Fruit fly (Drosophila melanogaster): ENCODE results near the gene Hers.

The Hers gene

DNA sequence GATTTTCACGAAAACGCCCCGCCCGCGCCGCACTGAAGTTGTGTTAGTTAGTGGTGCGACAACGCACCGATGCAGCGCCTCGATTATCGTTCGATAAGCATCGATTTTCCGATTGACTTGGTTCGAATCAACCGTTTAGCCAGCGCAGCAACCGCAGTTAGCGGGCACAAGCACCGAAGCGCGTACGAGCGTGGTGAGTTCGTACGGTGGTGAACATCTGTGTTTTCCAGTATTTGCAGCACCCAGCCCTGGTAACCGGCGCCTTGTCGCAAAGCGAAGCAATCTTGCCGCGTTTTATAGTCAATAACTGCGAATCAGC, 14.0 kb upstream of the Hers start, which contains the start of the genes pico and Nup205:
pico (minus strand) TSS at position 71 of the 319 bp plus-strand sequence.
Nup205 (plus strand) TSS at position 226 of the 319 bp plus-strand sequence.
- TF ChIP-seq Rel (GFP tag; optimal IDR thresholded peaks at IDR 0.05), result no peak
- peak; percentile 41 for TF ChIP-seq Rel (tag; optimal IDR thresholded peaks at IDR 0.05)
- TF ChIP-seq sv (GFP tag; optimal IDR thresholded peaks at IDR 0.05), result peak; percentile 5
- peak; percentile 86 for TF ChIP-seq Myc (optimal IDR thresholded peaks at IDR 0.05)
- no peak for TF ChIP-seq sage (GFP tag; optimal IDR thresholded peaks at IDR 0.05)
- peak; percentile 10 for TF ChIP-seq Sp1 (GFP tag; optimal IDR thresholded peaks at IDR 0.05)

DNA sequence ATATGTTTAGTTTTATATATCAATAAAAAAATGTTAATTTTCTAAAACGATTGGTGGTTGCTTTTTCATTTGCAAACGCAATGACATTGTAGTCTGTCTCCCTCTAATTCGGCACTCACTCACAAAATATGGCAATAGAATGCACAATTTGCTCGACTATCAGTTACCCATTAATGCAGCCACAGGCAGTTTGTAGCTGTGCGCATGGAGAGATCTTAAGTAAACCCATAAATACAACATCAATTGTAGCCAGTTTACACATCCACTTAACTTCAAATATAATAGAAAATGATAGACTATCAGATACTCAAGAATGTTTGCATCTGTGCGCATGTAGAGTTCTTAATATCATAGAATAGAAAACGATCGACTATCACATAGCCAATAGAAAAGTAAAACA, 6.6 kb upstream of the Hers start:
- TF ChIP-seq CG32264 (GFP tag; optimal IDR thresholded peaks at IDR 0.05), result no peak
- no peak for TF ChIP-seq dsf (GFP tag; optimal IDR thresholded peaks at IDR 0.05; ENCODE audit: borderline replicate concordance)
- TF ChIP-seq foxo (GFP tag; optimal IDR thresholded peaks at IDR 0.05), result no peak
- no peak for TF ChIP-seq usp (GFP tag; optimal IDR thresholded peaks at IDR 0.05)
- no peak for TF ChIP-seq Jra (GFP tag; optimal IDR thresholded peaks at IDR 0.05)
- TF ChIP-seq fru (GFP tag; optimal IDR thresholded peaks at IDR 0.05), result no peak
- TF ChIP-seq Hr83 (GFP tag; optimal IDR thresholded peaks at IDR 0.05; ENCODE audit: poor library complexity, severe bottlenecking), result no peak
- no peak for TF ChIP-seq rgr (GFP tag; optimal IDR thresholded peaks at IDR 0.05)
- TF ChIP-seq Mio (GFP tag; optimal IDR thresholded peaks at IDR 0.05), result no peak
- TF ChIP-seq ey (GFP tag; optimal IDR thresholded peaks at IDR 0.05), result no peak
- TF ChIP-seq Vsx2 (GFP tag; optimal IDR thresholded peaks at IDR 0.05; ENCODE audit: partially characterized antibody), result no peak
- no peak for TF ChIP-seq h (GFP tag; optimal IDR thresholded peaks at IDR 0.05)
- TF ChIP-seq Abd-B (GFP tag; optimal IDR thresholded peaks at IDR 0.05), result no peak
- TF ChIP-seq Hr78 (GFP tag; optimal IDR thresholded peaks at IDR 0.05), result no peak
- TF ChIP-seq br (GFP tag; optimal IDR thresholded peaks at IDR 0.05), result no peak
- no peak for TF ChIP-seq sage (GFP tag; optimal IDR thresholded peaks at IDR 0.05)
- no peak for TF ChIP-seq GATAd (GFP tag; optimal IDR thresholded peaks at IDR 0.05)
- no peak for TF ChIP-seq dmrt93B (GFP tag; optimal IDR thresholded peaks at IDR 0.05)
- no peak for TF ChIP-seq Myc (optimal IDR thresholded peaks at IDR 0.05)

DNA sequence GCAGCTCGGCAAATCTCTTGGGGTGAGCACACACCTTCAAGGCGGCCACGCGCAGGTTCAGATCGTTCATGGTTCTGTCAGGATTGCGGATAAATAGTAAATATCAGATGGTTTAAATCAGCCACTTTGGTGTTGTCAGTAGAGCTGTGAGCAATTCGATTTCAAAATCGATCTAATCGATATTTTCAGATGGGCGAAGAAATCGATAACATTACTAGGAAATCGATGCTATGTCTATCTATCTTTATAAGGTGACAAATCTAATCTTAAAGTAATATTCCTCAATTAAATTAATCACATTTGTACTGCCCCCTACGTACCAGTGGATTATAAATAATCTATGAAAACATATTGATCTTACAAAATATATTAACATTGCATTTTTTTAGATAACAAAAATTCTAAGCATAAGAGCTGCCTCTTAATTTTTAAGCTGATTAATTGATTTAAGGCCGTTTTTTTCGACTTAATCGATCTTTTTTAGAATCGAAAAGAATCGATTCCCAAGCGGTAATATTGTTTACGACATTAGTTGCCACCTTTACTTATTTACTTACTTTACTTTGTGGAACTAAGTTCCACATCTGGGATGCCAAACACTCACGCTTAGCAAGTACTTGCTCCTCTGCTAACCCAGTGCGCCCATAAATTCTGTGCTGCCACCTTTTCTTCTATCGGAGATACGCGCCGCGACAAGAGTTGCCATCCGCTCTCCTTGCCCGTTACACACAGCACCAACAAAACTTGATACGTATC, 379 bp upstream of the Hers start, which contains the start of gene THADA:
THADA (minus strand) TSS at position 136 of the 756 bp plus-strand sequence.
- no peak for TF ChIP-seq Mio (GFP tag; optimal IDR thresholded peaks at IDR 0.05)
- no peak for TF ChIP-seq dsf (GFP tag; optimal IDR thresholded peaks at IDR 0.05; ENCODE audit: borderline replicate concordance)
- peak; percentile 86 for TF ChIP-seq Hr83 (GFP tag; optimal IDR thresholded peaks at IDR 0.05; ENCODE audit: poor library complexity, severe bottlenecking)
- TF ChIP-seq psq (GFP tag; optimal IDR thresholded peaks at IDR 0.05), result peak; percentile 6
- TF ChIP-seq fru (GFP tag; optimal IDR thresholded peaks at IDR 0.05), result peak; percentile 65
- TF ChIP-seq sage (GFP tag; optimal IDR thresholded peaks at IDR 0.05), result no peak
- peak; percentile 62 for TF ChIP-seq Myc (optimal IDR thresholded peaks at IDR 0.05)
- TF ChIP-seq sv (GFP tag; optimal IDR thresholded peaks at IDR 0.05), result peak; percentile 27
- TF ChIP-seq foxo (GFP tag; optimal IDR thresholded peaks at IDR 0.05), result peak in 1 of 2 experiments; percentile 11

DNA sequence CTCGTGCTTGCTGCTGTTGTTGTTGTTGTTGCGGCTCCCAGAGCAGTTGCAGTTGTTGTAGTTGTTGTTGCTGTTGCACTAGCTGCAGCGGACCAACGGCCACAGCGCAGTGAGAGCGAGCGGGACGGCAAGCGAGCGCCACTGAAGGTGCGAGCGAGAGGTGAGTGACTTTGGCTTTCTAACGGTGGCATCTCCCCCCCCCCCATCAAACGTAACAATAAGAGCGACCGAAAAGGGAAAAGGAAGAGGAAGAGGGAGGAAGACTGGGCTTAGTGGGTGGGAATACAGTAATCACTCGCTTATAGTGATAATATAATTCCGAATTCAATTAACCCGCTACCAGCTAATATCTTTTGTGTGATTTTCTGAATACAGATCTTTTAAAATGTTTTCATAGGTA, 1.1 kb downstream of the Hers start:
- TF ChIP-seq sv (GFP tag; optimal IDR thresholded peaks at IDR 0.05) (no peak), usp (GFP tag; optimal IDR thresholded peaks at IDR 0.05) (no peak), Dfd (GFP tag; optimal IDR thresholded peaks at IDR 0.05) (no peak), h (GFP tag; optimal IDR thresholded peaks at IDR 0.05) (no peak), Vsx2 (GFP tag; optimal IDR thresholded peaks at IDR 0.05; ENCODE audit: partially characterized antibody) (no peak), foxo (GFP tag; optimal IDR thresholded peaks at IDR 0.05) (no peak), rgr (GFP tag; optimal IDR thresholded peaks at IDR 0.05) (no peak), dmrt93B (GFP tag; optimal IDR thresholded peaks at IDR 0.05) (no peak), CrebA (GFP tag; optimal IDR thresholded peaks at IDR 0.05; ENCODE audit: borderline replicate concordance) (no peak), CG32264 (GFP tag; optimal IDR thresholded peaks at IDR 0.05) (no peak), GATAd (GFP tag; optimal IDR thresholded peaks at IDR 0.05) (no peak), dsf (GFP tag; optimal IDR thresholded peaks at IDR 0.05; ENCODE audit: borderline replicate concordance) (no peak), Sp1 (GFP tag; optimal IDR thresholded peaks at IDR 0.05) (no peak)

DNA sequence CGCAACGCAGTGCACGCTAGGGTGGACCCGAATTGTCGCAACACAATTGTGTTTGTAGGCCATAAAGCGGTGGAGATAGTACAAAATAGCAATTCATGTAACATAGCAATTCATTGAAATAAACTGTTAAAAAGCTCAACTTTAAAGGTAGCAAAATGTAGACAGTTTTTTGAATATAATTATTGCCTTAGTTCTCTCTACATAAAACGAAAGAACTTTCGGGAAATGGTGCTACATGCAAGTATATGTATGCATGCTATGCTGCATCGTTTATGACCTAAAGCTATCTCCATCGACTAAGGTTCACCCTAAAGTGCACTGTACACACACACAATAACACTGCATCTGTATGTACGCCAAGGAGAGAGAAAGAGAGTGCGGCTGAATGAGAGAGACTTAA, 9.1 kb downstream of the Hers start:
- TF ChIP-seq pan (optimal IDR thresholded peaks at IDR 0.05) (no peak), GATAd (GFP tag; optimal IDR thresholded peaks at IDR 0.05) (no peak), dsf (GFP tag; optimal IDR thresholded peaks at IDR 0.05; ENCODE audit: borderline replicate concordance) (no peak), h (GFP tag; optimal IDR thresholded peaks at IDR 0.05) (peak; percentile 80), usp (GFP tag; optimal IDR thresholded peaks at IDR 0.05) (no peak), Abd-B (GFP tag; optimal IDR thresholded peaks at IDR 0.05) (no peak), CG32264 (GFP tag; optimal IDR thresholded peaks at IDR 0.05) (no peak), rgr (GFP tag; optimal IDR thresholded peaks at IDR 0.05) (peak; percentile 70), CG9705 (GFP tag; optimal IDR thresholded peaks at IDR 0.05) (peak; percentile 49), woc (GFP tag; optimal IDR thresholded peaks at IDR 0.05) (peak; percentile 25), psq (GFP tag; optimal IDR thresholded peaks at IDR 0.05) (peak; percentile 53), Rel (GFP tag; optimal IDR thresholded peaks at IDR 0.05) (no peak), Rel (tag; optimal IDR thresholded peaks at IDR 0.05) (peak; percentile 8), fru (GFP tag; optimal IDR thresholded peaks at IDR 0.05) (peak; percentile 86), Sp1 (GFP tag; optimal IDR thresholded peaks at IDR 0.05) (peak; percentile 83), ey (GFP tag; optimal IDR thresholded peaks at IDR 0.05) (peak; percentile 78), Hnf4 (GFP tag; optimal IDR thresholded peaks at IDR 0.05) (peak; percentile 68), sage (GFP tag; optimal IDR thresholded peaks at IDR 0.05) (no peak), dmrt93B (GFP tag; optimal IDR thresholded peaks at IDR 0.05) (peak; percentile 76), OdsH (GFP tag; optimal IDR thresholded peaks at IDR 0.05) (peak; percentile 70), dl (GFP tag; optimal IDR thresholded peaks at IDR 0.05; ENCODE audit: insufficient read depth in 1 of 2, partially characterized antibody in 2 of 2) (no peak), Dif (GFP tag; optimal IDR thresholded peaks at IDR 0.05; ENCODE audit: partially characterized antibody) (no peak), Dfd (GFP tag; optimal IDR thresholded peaks at IDR 0.05) (no peak), Hr83 (GFP tag; optimal IDR thresholded peaks at IDR 0.05; ENCODE audit: poor library complexity, severe bottlenecking) (no peak), Jra (GFP tag; optimal IDR thresholded peaks at IDR 0.05) (peak; percentile 23), HLH106 (tag; optimal IDR thresholded peaks at IDR 0.05) (peak; percentile 78), foxo (GFP tag; optimal IDR thresholded peaks at IDR 0.05) (peak in 1 of 2 experiments; percentile 80), Hr78 (GFP tag; optimal IDR thresholded peaks at IDR 0.05) (no peak), br (GFP tag; optimal IDR thresholded peaks at IDR 0.05) (peak; percentile 73)
